Fruit fly (Drosophila melanogaster): ENCODE data around the gene CG9578.

DNA sequence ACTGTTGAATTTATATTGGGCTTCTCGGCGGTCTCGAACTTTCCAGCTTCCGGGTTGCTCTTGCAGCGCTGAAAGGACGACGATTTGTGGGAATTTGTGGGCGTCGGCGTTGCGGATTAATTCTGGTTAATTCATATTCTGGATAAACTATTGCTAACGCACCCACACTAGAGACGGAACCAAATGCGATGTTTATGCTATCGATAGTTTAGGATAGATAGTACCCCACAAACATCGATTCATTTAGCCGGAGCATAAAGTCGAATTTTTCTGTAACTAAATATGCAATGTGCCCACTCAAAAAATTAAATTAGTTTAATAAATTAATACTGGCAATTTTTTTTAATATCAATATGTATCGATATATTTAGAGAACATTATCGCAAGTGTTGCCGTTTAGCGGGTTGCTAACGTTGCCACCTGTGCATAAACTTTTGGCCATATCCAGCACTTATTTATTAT is 10.3 kb upstream of the CG9578 start, which contains the start of gene Rab35:
- TF ChIP-seq ttk (optimal IDR thresholded peaks at IDR 0.05) (no peak), Sin3A (optimal IDR thresholded peaks at IDR 0.05) (no peak)

All from Kc167 (cell line).